Fruit fly (Drosophila melanogaster) whole organism, wandering third instar larva: Measurements from ENCODE around the gene Tis11.

Source experiments
- Abd-B ChIP-seq: fragments of >200 bp; optimal IDR thresholded peaks from 2 replicates; lab custom pipeline; 2017; ENCODE audit warnings: missing biosample characterization, missing genetic modification characterization
- CG32264 ChIP-seq: fragments of 200-800 bp; sonication (Bioruptor generic); optimal IDR thresholded peaks from 2 replicates; lab custom pipeline; 2016; ENCODE audit warnings: missing biosample characterization, missing genetic modification characterization
- CG9705 ChIP-seq: fragments of 200-800 bp; sonication (Bioruptor generic); optimal IDR thresholded peaks from 2 replicates; lab custom pipeline; 2018; ENCODE audit warnings: missing biosample characterization, mild to moderate bottlenecking, missing genetic modification characterization
- CrebA ChIP-seq: fragments of 200-800 bp; sonication (Bioruptor generic); optimal IDR thresholded peaks from 2 replicates; lab custom pipeline; 2016; ENCODE audit warnings: missing biosample characterization, mild to moderate bottlenecking, missing genetic modification characterization, borderline replicate concordance
- Dfd ChIP-seq: fragments of >200 bp; optimal IDR thresholded peaks from 2 replicates; lab custom pipeline; 2017; ENCODE audit warnings: missing biosample characterization, missing genetic modification characterization
- Dif ChIP-seq: fragments of 200-275, 200-300 bp; sonication (Bioruptor generic); optimal IDR thresholded peaks from 2 replicates; lab custom pipeline; 2018; ENCODE audit warnings: missing biosample characterization, missing genetic modification characterization; ENCODE audit not compliant: partially characterized antibody
- GATAd ChIP-seq: sonication (Bioruptor generic); optimal IDR thresholded peaks from 2 replicates; lab custom pipeline; 2016; ENCODE audit warnings: missing biosample characterization, missing genetic modification characterization
- HLH106 ChIP-seq: fragments of 200-800 bp; optimal IDR thresholded peaks from 3 replicates; lab custom pipeline; 2019; ENCODE audit warnings: missing biosample characterization, mild to moderate bottlenecking, missing genetic modification characterization, moderate library complexity
- Hnf4 ChIP-seq: fragments of 200-800 bp; sonication (Bioruptor generic); optimal IDR thresholded peaks from 2 replicates; lab custom pipeline; 2016; ENCODE audit warnings: missing biosample characterization, mild to moderate bottlenecking, missing genetic modification characterization
- Hr78 ChIP-seq: fragments of >200 bp; optimal IDR thresholded peaks from 2 replicates; lab custom pipeline; 2017; ENCODE audit warnings: missing biosample characterization, missing genetic modification characterization
- Hr83 ChIP-seq: fragments of 200-300 bp; sonication (Bioruptor generic); optimal IDR thresholded peaks from 2 replicates; lab custom pipeline; 2016; ENCODE audit warnings: missing biosample characterization, mild to moderate bottlenecking, missing genetic modification characterization, moderate library complexity; ENCODE audit not compliant: poor library complexity, severe bottlenecking
- Jra ChIP-seq: sonication (Bioruptor generic); optimal IDR thresholded peaks from 2 replicates; lab custom pipeline; 2016; ENCODE audit warnings: missing biosample characterization, missing genetic modification characterization
- Mio ChIP-seq: sonication (Bioruptor generic); optimal IDR thresholded peaks from 2 replicates; lab custom pipeline; 2016; ENCODE audit warnings: missing biosample characterization, missing genetic modification characterization
- Myc ChIP-seq: fragments of >200 bp; optimal IDR thresholded peaks from 2 replicates; lab custom pipeline; 2017
- N ChIP-seq: fragments of >200 bp; optimal IDR thresholded peaks from 2 replicates; lab custom pipeline; 2018; ENCODE audit warnings: missing biosample characterization, missing external identifiers, missing genetic modification characterization
- OdsH ChIP-seq: fragments of 200-800 bp; sonication (Bioruptor generic); optimal IDR thresholded peaks from 2 replicates; lab custom pipeline; 2016; ENCODE audit warnings: missing biosample characterization, mild to moderate bottlenecking, missing genetic modification characterization
- Rel ChIP-seq, 2 experiments: fragments of 200-800 bp; sonication (Bioruptor generic) in 1 of 2; optimal IDR thresholded peaks; 2 replicates in 1 of 2; 3 replicates in 1 of 2; lab custom pipeline; 2016 to 2019; ENCODE audit warnings: mild to moderate bottlenecking in 2 of 2, missing biosample characterization in 2 of 2, missing genetic modification characterization in 2 of 2, moderate library complexity in 1 of 2
- Sp1 ChIP-seq: fragments of 200-800 bp; sonication (Bioruptor generic); optimal IDR thresholded peaks from 3 replicates; lab custom pipeline; 2019; ENCODE audit warnings: missing biosample characterization, mild to moderate bottlenecking, missing genetic modification characterization, moderate library complexity
- Vsx2 ChIP-seq: fragments of 200-300, 225-300 bp; sonication (Bioruptor generic); optimal IDR thresholded peaks from 2 replicates; lab custom pipeline; 2018; ENCODE audit warnings: missing biosample characterization, missing genetic modification characterization; ENCODE audit not compliant: partially characterized antibody
- br ChIP-seq: fragments of 200-800 bp; sonication (Bioruptor generic); optimal IDR thresholded peaks from 2 replicates; lab custom pipeline; 2016; ENCODE audit warnings: missing biosample characterization, missing genetic modification characterization
- brk ChIP-seq: fragments of 200-800 bp; sonication (Bioruptor generic); optimal IDR thresholded peaks from 2 replicates; lab custom pipeline; 2016; ENCODE audit warnings: missing biosample characterization, mild to moderate bottlenecking, missing genetic modification characterization
- dl ChIP-seq, 2 experiments: fragments of 175-275, 200-275 bp in 1 of 2; fragments of 200-275 bp in 1 of 2; sonication (Bioruptor generic); optimal IDR thresholded peaks; lab custom pipeline; 2018; ENCODE audit warnings: mild to moderate bottlenecking in 2 of 2, missing biosample characterization in 2 of 2, missing genetic modification characterization in 2 of 2, moderate library complexity in 2 of 2; ENCODE audit not compliant: partially characterized antibody in 2 of 2, insufficient read depth in 1 of 2
- dmrt93B ChIP-seq: fragments of 200-800 bp; sonication (Bioruptor generic); optimal IDR thresholded peaks from 2 replicates; lab custom pipeline; 2018; ENCODE audit warnings: missing biosample characterization, mild to moderate bottlenecking, missing genetic modification characterization
- dsf ChIP-seq: sonication (Bioruptor generic); optimal IDR thresholded peaks from 2 replicates; lab custom pipeline; 2016; ENCODE audit warnings: missing biosample characterization, missing genetic modification characterization, borderline replicate concordance
- ey ChIP-seq: fragments of 200-800 bp; sonication (Bioruptor generic); optimal IDR thresholded peaks from 2 replicates; lab custom pipeline; 2016; ENCODE audit warnings: missing biosample characterization, missing genetic modification characterization
- foxo ChIP-seq, 2 experiments: fragments of 200-800 bp; sonication (Bioruptor generic); optimal IDR thresholded peaks; 2 replicates in 1 of 2; 3 replicates in 1 of 2; lab custom pipeline; 2016 to 2017; ENCODE audit warnings: missing biosample characterization in 2 of 2, missing genetic modification characterization in 2 of 2
- fru ChIP-seq: fragments of 200-800 bp; sonication (Bioruptor generic); optimal IDR thresholded peaks from 3 replicates; lab custom pipeline; 2016; ENCODE audit warnings: missing biosample characterization, mild to moderate bottlenecking, missing genetic modification characterization
- h ChIP-seq: fragments of 200-800 bp; sonication (Bioruptor generic); optimal IDR thresholded peaks from 3 replicates; lab custom pipeline; 2016; ENCODE audit warnings: missing biosample characterization, mild to moderate bottlenecking, missing genetic modification characterization
- jim ChIP-seq: fragments of 175-275, 200-325 bp; sonication (Bioruptor generic); optimal IDR thresholded peaks from 2 replicates; lab custom pipeline; 2016; ENCODE audit warnings: missing biosample characterization, mild to moderate bottlenecking, missing genetic modification characterization
- lola ChIP-seq: fragments of >200 bp; optimal IDR thresholded peaks from 2 replicates; lab custom pipeline; 2017; ENCODE audit warnings: missing biosample characterization, missing genetic modification characterization
- pan ChIP-seq: fragments of >200 bp; optimal IDR thresholded peaks from 2 replicates; lab custom pipeline; 2017
- psq ChIP-seq: fragments of 200-800 bp; sonication (Bioruptor generic); optimal IDR thresholded peaks from 3 replicates; lab custom pipeline; 2017; ENCODE audit warnings: missing biosample characterization, mild to moderate bottlenecking, missing genetic modification characterization, moderate library complexity
- rgr ChIP-seq: fragments of 200-800 bp; sonication (Bioruptor generic); optimal IDR thresholded peaks from 3 replicates; lab custom pipeline; 2016; ENCODE audit warnings: missing biosample characterization, mild to moderate bottlenecking, missing genetic modification characterization
- sage ChIP-seq: fragments of 200-800 bp; sonication (Bioruptor generic); optimal IDR thresholded peaks from 2 replicates; lab custom pipeline; 2016; ENCODE audit warnings: missing biosample characterization, mild to moderate bottlenecking, missing genetic modification characterization
- sv ChIP-seq: fragments of 200-800 bp; sonication (Bioruptor generic); optimal IDR thresholded peaks from 3 replicates; lab custom pipeline; 2016; ENCODE audit warnings: missing biosample characterization, missing genetic modification characterization
- tai ChIP-seq: sonication (Bioruptor generic); optimal IDR thresholded peaks from 2 replicates; lab custom pipeline; 2016; ENCODE audit warnings: missing biosample characterization, missing genetic modification characterization
- usp ChIP-seq: fragments of >200 bp; optimal IDR thresholded peaks from 2 replicates; lab custom pipeline; 2017; ENCODE audit warnings: missing biosample characterization, missing genetic modification characterization
- woc ChIP-seq: sonication (Bioruptor generic); optimal IDR thresholded peaks from 2 replicates; lab custom pipeline; 2016; ENCODE audit warnings: missing biosample characterization, mild to moderate bottlenecking, missing genetic modification characterization

The Tis11 gene

dm6 chrX:12669659-12670488 is 10.7 kb downstream of the Tis11 start (continued):
- TF ChIP-seq N (GFP tag; lab: Kevin White, UChicago): no peak
- peak; percentile 72 for TF ChIP-seq HLH106 (tag; lab: Kevin White, UChicago)

DNA sequence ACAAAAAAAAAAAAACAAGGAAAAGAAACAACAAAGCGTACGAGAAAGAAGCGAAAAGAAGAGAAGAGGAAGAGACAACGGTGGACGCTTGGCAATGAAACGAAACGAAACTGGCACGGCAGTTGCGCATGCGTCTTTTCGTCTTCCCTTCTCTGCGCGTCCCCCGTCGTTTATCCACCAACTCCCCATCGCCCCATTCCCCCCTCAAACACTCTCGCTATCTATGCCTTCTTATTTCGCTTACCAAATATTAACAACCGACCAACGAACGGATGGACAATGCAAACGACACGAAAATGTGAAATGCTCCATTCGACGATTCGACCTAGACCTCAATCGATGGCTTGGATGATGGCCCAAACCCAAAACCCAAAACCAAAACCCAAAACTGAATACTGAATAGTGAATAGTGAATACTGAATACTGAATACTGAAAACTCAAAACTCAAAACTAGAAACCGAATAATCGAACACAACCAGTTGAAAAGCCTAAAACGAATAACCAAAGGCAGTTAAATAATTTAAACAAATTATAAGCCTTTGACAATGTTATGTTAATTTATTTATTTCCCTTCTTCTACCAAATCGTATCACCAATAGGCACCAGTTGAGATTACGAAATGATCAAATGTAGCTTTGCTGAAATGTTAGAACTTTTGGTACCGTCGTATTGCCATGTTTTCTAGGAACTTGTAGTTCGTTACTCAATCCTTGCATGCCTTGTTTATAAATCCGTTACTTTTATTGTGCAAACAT is 11.5 kb downstream of the Tis11 start:
- TF ChIP-seq lola (GFP tag; lab: Kevin White, UChicago) (no peak), dl (GFP tag; optimal IDR thresholded peaks at IDR 0.05; lab: Kevin White, UChicago; ENCODE audit: insufficient read depth in 1 of 2, partially characterized antibody in 2 of 2) (no peak), fru (GFP tag; lab: Kevin White, UChicago) (no peak), psq (GFP tag; lab: Kevin White, UChicago) (peak; percentile 79), Sp1 (GFP tag; lab: Kevin White, UChicago) (no peak), Dfd (GFP tag; lab: Kevin White, UChicago) (no peak)

DNA sequence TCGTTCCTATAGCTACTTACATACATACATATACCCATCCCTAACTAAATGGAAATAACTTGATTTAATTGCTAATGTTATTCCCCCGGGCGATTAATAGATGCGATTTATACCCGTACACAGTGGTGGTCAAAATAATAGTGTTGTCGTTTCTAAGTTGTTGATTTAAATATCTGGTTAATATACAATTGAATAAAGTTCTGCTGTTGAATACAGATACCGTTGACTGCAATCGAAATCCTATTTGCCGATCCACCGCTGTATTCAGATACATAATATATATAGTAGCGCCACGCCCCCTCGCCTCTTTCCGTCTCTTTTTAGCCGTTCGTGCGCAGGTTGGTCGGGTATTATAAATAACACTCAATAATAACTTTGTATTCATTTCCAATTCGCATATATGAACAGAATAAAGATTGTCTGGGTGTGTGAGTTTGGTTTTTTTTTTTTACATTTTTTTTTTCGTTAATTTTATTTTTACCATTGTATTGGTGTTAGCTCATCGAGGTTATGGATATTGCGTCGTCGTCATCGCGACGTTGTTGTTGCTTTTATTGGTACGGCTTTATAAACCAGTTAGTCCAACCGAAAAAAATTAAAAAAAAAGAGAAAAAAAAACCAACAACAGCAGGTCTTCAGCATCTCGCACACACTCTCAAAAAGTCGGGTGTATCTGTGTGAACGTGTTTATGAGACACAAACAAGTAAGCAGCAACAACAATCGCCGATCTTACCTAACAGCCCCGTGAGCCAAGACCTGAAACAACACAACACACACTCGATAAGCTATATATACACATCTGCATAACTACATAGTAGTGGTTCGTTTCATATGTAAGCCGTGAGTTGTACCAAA is 13.3 kb downstream of the Tis11 start:
- no peak for TF ChIP-seq br (GFP tag; lab: Kevin White, UChicago)
- peak; percentile 10 for TF ChIP-seq Jra (GFP tag; lab: Kevin White, UChicago)
- no peak for TF ChIP-seq OdsH (GFP tag; lab: Kevin White, UChicago)
- no peak for TF ChIP-seq N (GFP tag; lab: Kevin White, UChicago)
- no peak for TF ChIP-seq CG32264
- no peak for TF ChIP-seq jim
- TF ChIP-seq Vsx2 (GFP tag; lab: Kevin White, UChicago): no peak
- TF ChIP-seq Dif (GFP tag; lab: Kevin White, UChicago): peak; percentile 42
- peak; percentile 33 for TF ChIP-seq h (GFP tag; lab: Kevin White, UChicago)
- TF ChIP-seq psq (GFP tag; lab: Kevin White, UChicago): peak; percentile 44
- no peak for TF ChIP-seq usp (GFP tag; lab: Kevin White, UChicago)
- no peak for TF ChIP-seq sv (GFP tag; lab: Kevin White, UChicago)
- peak; percentile 70 for TF ChIP-seq CrebA (GFP tag; lab: Kevin White, UChicago)
- TF ChIP-seq Dfd (GFP tag; lab: Kevin White, UChicago): no peak
- TF ChIP-seq HLH106 (tag; lab: Kevin White, UChicago): no peak
- no peak for TF ChIP-seq rgr (GFP tag; lab: Kevin White, UChicago)
- no peak for TF ChIP-seq pan
- peak; percentile 26 for TF ChIP-seq brk
- no peak for TF ChIP-seq dmrt93B (GFP tag; lab: Kevin White, UChicago)
- no peak for TF ChIP-seq CG9705
- peak; percentile 15 for TF ChIP-seq woc (GFP tag; lab: Kevin White, UChicago)
- no peak for TF ChIP-seq sage (GFP tag; lab: Kevin White, UChicago)
- no peak for TF ChIP-seq Hr78 (GFP tag; lab: Kevin White, UChicago)
- no peak for TF ChIP-seq Abd-B (GFP tag; lab: Kevin White, UChicago)
- TF ChIP-seq Myc (lab: Kevin White, UChicago): no peak
- TF ChIP-seq Sp1 (GFP tag; lab: Kevin White, UChicago): peak; percentile 37
- TF ChIP-seq tai (GFP tag; lab: Kevin White, UChicago): no peak
- peak; percentile 45 for TF ChIP-seq fru (GFP tag; lab: Kevin White, UChicago)
- no peak for TF ChIP-seq lola (GFP tag; lab: Kevin White, UChicago)
- no peak for TF ChIP-seq Hnf4 (GFP tag; lab: Kevin White, UChicago)
- peak; percentile 7 for TF ChIP-seq Hr83 (GFP tag; lab: Kevin White, UChicago)
- no peak for TF ChIP-seq GATAd
- TF ChIP-seq ey (GFP tag; lab: Kevin White, UChicago): peak; percentile 34
- peak in 1 of 2 experiments; percentile 26 for TF ChIP-seq foxo (GFP tag; optimal IDR thresholded peaks at IDR 0.05; lab: Kevin White, UChicago)
- TF ChIP-seq Rel (GFP tag; optimal IDR thresholded peaks at IDR 0.05; lab: Kevin White, UChicago): no peak
- TF ChIP-seq Rel (tag; optimal IDR thresholded peaks at IDR 0.05; lab: Kevin White, UChicago): no peak
- no peak for TF ChIP-seq Mio (GFP tag; lab: Kevin White, UChicago)
- TF ChIP-seq dsf (GFP tag; lab: Kevin White, UChicago): no peak
- peak in 1 of 2 experiments; percentile 48 for TF ChIP-seq dl (GFP tag; optimal IDR thresholded peaks at IDR 0.05; lab: Kevin White, UChicago; ENCODE audit: insufficient read depth in 1 of 2, partially characterized antibody in 2 of 2)
